Worm (Caenorhabditis elegans): ENCODE data around the gene lin-56.

Gene lin-56

ce11 chrII:10501578-10501977, 51.8 kb downstream of the lin-56 start:
- TF ChIP-seq ztf-23 (GFP tag; IDR thresholded peaks at IDR 0.05) (no peak), T22C8.4 (GFP tag; IDR thresholded peaks at IDR 0.05) (no peak), tab-1 (GFP tag; IDR thresholded peaks at IDR 0.05) (no peak)

All from whole organism, midembryonic.